Fruit fly (Drosophila melanogaster) whole organism, embryonic: ENCODE measurements around the gene nonA.

Experiments
- BEAF-32 ChIP-seq: fragments of 200-800 bp; sonication (Bioruptor generic); optimal IDR thresholded peaks from 3 replicates; lab custom pipeline; 2017; ENCODE audit warnings: missing biosample characterization, missing genetic modification characterization, mild to moderate bottlenecking, moderate library complexity, missing genetic modification reagents
- CG10267 ChIP-seq: fragments of 200-800 bp; sonication (Bioruptor generic); optimal IDR thresholded peaks from 2 replicates; lab custom pipeline; 2018; ENCODE audit warnings: missing biosample characterization, mild to moderate bottlenecking, missing genetic modification characterization, moderate library complexity
- CG10979 ChIP-seq: fragments of 200-800 bp; sonication (Bioruptor generic); optimal IDR thresholded peaks from 2 replicates; lab custom pipeline; 2018; ENCODE audit warnings: missing biosample characterization, mild to moderate bottlenecking, missing genetic modification characterization, moderate library complexity
- CG11560 ChIP-seq: fragments of 200-800 bp; sonication (Bioruptor generic); IDR thresholded peaks from 3 replicates; pipeline ENCODE4 v1.3.6; 2022; ENCODE audit warnings: missing biosample characterization, missing genetic modification characterization
- CG12769 ChIP-seq: fragments of 200-800 bp; sonication (Bioruptor generic); optimal IDR thresholded peaks from 2 replicates; lab custom pipeline; 2019; ENCODE audit warnings: missing biosample characterization, mild to moderate bottlenecking, missing genetic modification characterization, moderate library complexity
- CG13775 ChIP-seq: fragments of 200-800 bp; sonication (Bioruptor generic); optimal IDR thresholded peaks from 3 replicates; lab custom pipeline; 2017; ENCODE audit warnings: missing biosample characterization, mild to moderate bottlenecking, missing genetic modification characterization
- CG14667 ChIP-seq: fragments of 200-800 bp; sonication (Bioruptor generic); IDR thresholded peaks from 2 replicates; pipeline ENCODE4 v1.3.6; 2022; ENCODE audit warnings: missing biosample characterization, missing genetic modification characterization
- CG15073 ChIP-seq: fragments of 200-800 bp; sonication (Bioruptor generic); optimal IDR thresholded peaks from 2 replicates; lab custom pipeline; 2016; ENCODE audit warnings: missing biosample characterization, missing genetic modification characterization
- CG16813 ChIP-seq: fragments of 200-800 bp; sonication (Bioruptor generic); IDR thresholded peaks from 3 replicates; pipeline ENCODE4 v1.3.6; 2022; ENCODE audit warnings: missing biosample characterization, missing genetic modification characterization; ENCODE audit not compliant: partially characterized antibody
- CG16815 ChIP-seq: fragments of 200-800 bp; sonication (Bioruptor generic); optimal IDR thresholded peaks from 3 replicates; lab custom pipeline; 2017; ENCODE audit warnings: missing biosample characterization, mild to moderate bottlenecking, missing genetic modification characterization
- CG1832 ChIP-seq: fragments of 200-800 bp; sonication (Bioruptor generic); optimal IDR thresholded peaks from 2 replicates; lab custom pipeline; 2017; ENCODE audit warnings: missing biosample characterization, mild to moderate bottlenecking, missing genetic modification characterization, inconsistent platforms
- CG32767 ChIP-seq: fragments of 200-800 bp; sonication (Bioruptor generic); IDR thresholded peaks from 2 replicates; pipeline ENCODE4 v1.3.6; 2022; ENCODE audit warnings: missing biosample characterization, missing genetic modification characterization
- CG34224 ChIP-seq: fragments of 200-800 bp; sonication (Bioruptor generic); IDR thresholded peaks from 3 replicates; pipeline ENCODE4 v1.3.6; 2022; ENCODE audit warnings: missing biosample characterization, missing genetic modification characterization; ENCODE audit not compliant: partially characterized antibody
- CG6654 ChIP-seq: fragments of 200-800 bp; sonication (Bioruptor generic); optimal IDR thresholded peaks from 2 replicates; lab custom pipeline; 2017; ENCODE audit warnings: missing biosample characterization, mild to moderate bottlenecking, missing genetic modification characterization
- CG8089 ChIP-seq: fragments of 200-800 bp; sonication (Bioruptor generic); optimal IDR thresholded peaks from 3 replicates; lab custom pipeline; 2016; ENCODE audit warnings: missing biosample characterization, missing genetic modification characterization
- CG9437 ChIP-seq: fragments of 200-800 bp; sonication (Bioruptor generic); optimal IDR thresholded peaks from 2 replicates; lab custom pipeline; 2018; ENCODE audit warnings: missing biosample characterization, mild to moderate bottlenecking, missing genetic modification characterization
- Chrac-16 ChIP-seq: fragments of 200-800 bp; sonication (Bioruptor generic); optimal IDR thresholded peaks from 3 replicates; lab custom pipeline; 2016; ENCODE audit warnings: missing biosample characterization, missing genetic modification characterization
- Ets97D ChIP-seq: fragments of 200-800 bp; sonication (Bioruptor generic); optimal IDR thresholded peaks from 3 replicates; lab custom pipeline; 2016; ENCODE audit warnings: missing biosample characterization, missing genetic modification characterization
- Gug ChIP-seq: fragments of 200-800 bp; sonication (Bioruptor generic); IDR thresholded peaks from 4 replicates; pipeline ENCODE4 v1.3.6; 2022; ENCODE audit warnings: missing biosample characterization, missing genetic modification characterization
- HLH3B ChIP-seq: fragments of 200-800 bp; sonication (Bioruptor generic); IDR thresholded peaks from 2 replicates; pipeline ENCODE4 v1.3.6; 2022; ENCODE audit warnings: missing biosample characterization, missing genetic modification characterization
- Hand ChIP-seq: fragments of 200-800 bp; sonication (Bioruptor generic); optimal IDR thresholded peaks from 2 replicates; lab custom pipeline; 2017; ENCODE audit warnings: mild to moderate bottlenecking, missing biosample characterization, missing genetic modification reagents, missing genetic modification characterization
- Hey ChIP-seq: fragments of 200-800 bp; sonication (Bioruptor generic); optimal IDR thresholded peaks from 3 replicates; lab custom pipeline; 2018; ENCODE audit warnings: missing biosample characterization, mild to moderate bottlenecking, missing genetic modification characterization
- Lhr ChIP-seq: fragments of 200-800 bp; sonication (Bioruptor generic); optimal IDR thresholded peaks from 3 replicates; lab custom pipeline; 2017; ENCODE audit warnings: mild to moderate bottlenecking, missing biosample characterization, missing genetic modification reagents, missing genetic modification characterization
- MBD-R2 ChIP-seq: fragments of 200-800 bp; sonication (Bioruptor generic); IDR thresholded peaks from 2 replicates; pipeline ENCODE4 v1.3.6; 2022; ENCODE audit warnings: missing biosample characterization, missing genetic modification characterization
- NC2α ChIP-seq: fragments of 200-800 bp; sonication (Bioruptor generic); optimal IDR thresholded peaks from 2 replicates; lab custom pipeline; 2016; ENCODE audit warnings: missing biosample characterization, missing genetic modification characterization
- NFAT ChIP-seq: fragments of 200-800 bp; sonication (Bioruptor generic); IDR thresholded peaks from 2 replicates; pipeline ENCODE4 v1.3.6; 2022; ENCODE audit warnings: missing biosample characterization, missing genetic modification characterization
- ab ChIP-seq: fragments of 200-800 bp; sonication (Bioruptor generic); optimal IDR thresholded peaks from 2 replicates; lab custom pipeline; 2016; ENCODE audit warnings: missing biosample characterization, missing genetic modification characterization
- bab2 ChIP-seq: fragments of 200-800 bp; sonication (Bioruptor generic); optimal IDR thresholded peaks from 2 replicates; lab custom pipeline; 2016; ENCODE audit warnings: missing biosample characterization, missing genetic modification characterization
- br ChIP-seq: fragments of >200 bp; optimal IDR thresholded peaks from 2 replicates; lab custom pipeline; 2017
- cad ChIP-seq: fragments of >200 bp; optimal IDR thresholded peaks from 2 replicates; lab custom pipeline; 2017; ENCODE audit warnings: missing biosample characterization, missing genetic modification characterization
- chif ChIP-seq, 2 experiments: fragments of 200-800 bp; sonication (Bioruptor generic); optimal IDR thresholded peaks; 3 replicates each; lab custom pipeline; 2016; ENCODE audit warnings: missing biosample characterization in 2 of 2, missing genetic modification characterization in 2 of 2
- dmrt99B ChIP-seq: fragments of 200-800 bp; sonication (Bioruptor generic); optimal IDR thresholded peaks from 2 replicates; lab custom pipeline; 2018; ENCODE audit warnings: missing biosample characterization, mild to moderate bottlenecking, missing genetic modification characterization, moderate library complexity
- eve ChIP-seq, 2 experiments: fragments of >200 bp; optimal IDR thresholded peaks; 2 replicates each; lab custom pipeline; 2017; ENCODE audit warnings: missing biosample characterization in 2 of 2, missing genetic modification characterization in 2 of 2
- fd102C ChIP-seq: fragments of 200-800 bp; sonication (Bioruptor generic); optimal IDR thresholded peaks from 2 replicates; lab custom pipeline; 2018; ENCODE audit warnings: missing biosample characterization, mild to moderate bottlenecking, missing genetic modification characterization, moderate library complexity
- kay ChIP-seq: fragments of 200-800 bp; sonication (Bioruptor generic); optimal IDR thresholded peaks from 2 replicates; lab custom pipeline; 2016; ENCODE audit warnings: missing biosample characterization, missing genetic modification characterization
- phol ChIP-seq: fragments of 200-800 bp; sonication (Bioruptor generic); optimal IDR thresholded peaks from 3 replicates; lab custom pipeline; 2018; ENCODE audit warnings: missing biosample characterization, mild to moderate bottlenecking, missing genetic modification characterization, moderate library complexity
- pzg ChIP-seq: fragments of 200-800 bp; sonication (Bioruptor generic); optimal IDR thresholded peaks from 3 replicates; lab custom pipeline; 2018; ENCODE audit warnings: missing biosample characterization, mild to moderate bottlenecking, missing genetic modification characterization, moderate library complexity
- row ChIP-seq: fragments of 200-800 bp; sonication (Bioruptor generic); IDR thresholded peaks from 3 replicates; pipeline ENCODE4 v1.3.6; 2022; ENCODE audit warnings: missing biosample characterization, missing genetic modification characterization
- sc ChIP-seq, 3 experiments: fragments of >200 bp in 2 of 3; fragments of 200-800 bp in 1 of 3; sonication (Bioruptor generic) in 1 of 3; optimal IDR thresholded peaks; 2 replicates in 2 of 3; 3 replicates in 1 of 3; lab custom pipeline; 2017; ENCODE audit warnings: mild to moderate bottlenecking in 1 of 3, missing biosample characterization in 1 of 3, missing genetic modification characterization in 1 of 3, missing genetic modification reagents in 1 of 3
- seq ChIP-seq: fragments of 200-800 bp; sonication (Bioruptor generic); IDR thresholded peaks from 2 replicates; pipeline ENCODE4 v1.3.6; 2022; ENCODE audit warnings: missing biosample characterization, missing genetic modification characterization
- sima ChIP-seq: fragments of 200-800 bp; sonication (Bioruptor generic); optimal IDR thresholded peaks from 2 replicates; lab custom pipeline; 2016; ENCODE audit warnings: missing biosample characterization, missing genetic modification characterization
- sisA ChIP-seq: fragments of 200-800 bp; sonication (Bioruptor generic); IDR thresholded peaks from 2 replicates; pipeline ENCODE4 v1.3.6; 2022; ENCODE audit warnings: missing biosample characterization, missing genetic modification characterization
- tna ChIP-seq: fragments of 200-800 bp; sonication (Bioruptor generic); IDR thresholded peaks from 2 replicates; pipeline ENCODE4 v1.3.6; 2022; ENCODE audit warnings: missing biosample characterization, missing genetic modification characterization; ENCODE audit not compliant: partially characterized antibody
- trh ChIP-seq: fragments of 200-800 bp; sonication (Bioruptor generic); optimal IDR thresholded peaks from 2 replicates; lab custom pipeline; 2016; ENCODE audit warnings: missing biosample characterization, missing genetic modification characterization
- ttk ChIP-seq: fragments of 200-800 bp; sonication (Bioruptor generic); IDR thresholded peaks from 2 replicates; pipeline ENCODE4 v2.1.2; 2022; ENCODE audit warnings: missing biosample characterization, missing genetic modification characterization
- wdn ChIP-seq: fragments of 200-800 bp; sonication (Bioruptor generic); IDR thresholded peaks from 2 replicates; pipeline ENCODE4 v1.3.6; 2022; ENCODE audit warnings: missing biosample characterization, missing genetic modification characterization

nonA gene

dm6 chrX:16313078-16313875 lies 48.1 kb upstream of the nonA start, which contains the start of the genes CG9915 and SWIP (continued):
- no peak for TF ChIP-seq trh (GFP tag; lab: Kevin White, UChicago)
- no peak for TF ChIP-seq chif (GFP tag; optimal IDR thresholded peaks at IDR 0.05; lab: Kevin White, UChicago)
- no peak for TF ChIP-seq ttk (GFP tag; lab: Robert Waterston, UW)
- TF ChIP-seq wdn (GFP tag; lab: Robert Waterston, UW), result no peak
- TF ChIP-seq sc (optimal IDR thresholded peaks at IDR 0.05; lab: Kevin White, UChicago), result no peak
- no peak for TF ChIP-seq sc (GFP tag; optimal IDR thresholded peaks at IDR 0.05; lab: Kevin White, UChicago)
- TF ChIP-seq fd102C (GFP tag; lab: Kevin White, UChicago), result no peak
- TF ChIP-seq seq, result no peak
- no peak for TF ChIP-seq cad
- peak; percentile 22 for TF ChIP-seq CG10979
- TF ChIP-seq dmrt99B (tag; lab: Kevin White, UChicago), result no peak
- no peak for TF ChIP-seq ab
- no peak for TF ChIP-seq br
- no peak for TF ChIP-seq Hey (tag; lab: Kevin White, UChicago)
- no peak; the same call in 2 of the 3 replicates for TF ChIP-seq CG34224 (GFP tag; lab: Robert Waterston, UW)
- TF ChIP-seq CG16815 (GFP tag; lab: Kevin White, UChicago), result no peak
- TF ChIP-seq row, result peak; percentile 62; the same call in 2 of the 3 replicates
- TF ChIP-seq sima (GFP tag; lab: Kevin White, UChicago), result no peak
- TF ChIP-seq CG15073 (GFP tag; lab: Kevin White, UChicago), result no peak
- TF ChIP-seq CG14667 (GFP tag; lab: Robert Waterston, UW), result no peak
- peak; percentile 27; the same call in 1 of the 2 replicates for TF ChIP-seq MBD-R2 (GFP tag; lab: Robert Waterston, UW)
- TF ChIP-seq NC2α (GFP tag; lab: Kevin White, UChicago), result no peak
- no peak for TF ChIP-seq CG6654 (GFP tag; lab: Kevin White, UChicago)
- peak; percentile 75 for TF ChIP-seq tna
- TF ChIP-seq phol (tag; lab: Kevin White, UChicago), result peak; percentile 44
- peak; percentile 4 for TF ChIP-seq CG9437 (GFP tag; lab: Kevin White, UChicago)
- TF ChIP-seq Lhr, result no peak
- TF ChIP-seq Chrac-16 (GFP tag; lab: Kevin White, UChicago), result no peak
- TF ChIP-seq Hand (GFP tag; lab: Kevin White, UChicago), result no peak
- peak; percentile 70 for TF ChIP-seq CG16813
- TF ChIP-seq sisA (GFP tag; lab: Robert Waterston, UW), result no peak
- TF ChIP-seq Ets97D (GFP tag; lab: Kevin White, UChicago), result no peak
- no peak for TF ChIP-seq CG1832 (GFP tag; lab: Kevin White, UChicago)
- TF ChIP-seq BEAF-32 (GFP tag; lab: Kevin White, UChicago), result peak; percentile 30
- TF ChIP-seq pzg (GFP tag; lab: Kevin White, UChicago), result peak; percentile 27
- peak; percentile 16 for TF ChIP-seq CG10267 (tag; lab: Kevin White, UChicago)
- TF ChIP-seq bab2 (GFP tag; lab: Kevin White, UChicago), result no peak
- no peak for TF ChIP-seq HLH3B (GFP tag; lab: Robert Waterston, UW)
- TF ChIP-seq CG13775, result peak; percentile 39
- TF ChIP-seq CG12769 (tag; lab: Kevin White, UChicago), result no peak
- no peak for TF ChIP-seq eve (GFP tag; optimal IDR thresholded peaks at IDR 0.05; lab: Kevin White, UChicago)
- no peak for TF ChIP-seq NFAT (GFP tag; lab: Robert Waterston, UW)
- no peak for TF ChIP-seq CG11560 (tag; lab: Robert Waterston, UW)
- no peak for TF ChIP-seq CG8089 (GFP tag; lab: Kevin White, UChicago)
- TF ChIP-seq CG32767 (GFP tag; lab: Robert Waterston, UW), result no peak
- TF ChIP-seq kay (GFP tag; lab: Kevin White, UChicago), result no peak
- no peak for TF ChIP-seq Gug (GFP tag; lab: Robert Waterston, UW)
